Worm (Caenorhabditis elegans) whole organism, L3 larva: ENCODE results near the gene slfl-4.
"Not testable (repeated sequence)": the region's sequence is repeated elsewhere in the genome, so short reads cannot be mapped to it uniquely, and the experiment has no call there.

Experiments used
- R02D3.7 ChIP-seq: fragments of 150-350 bp; optimal IDR thresholded peaks from 2 replicates; lab custom pipeline; 2014; ENCODE audit warnings: missing biosample characterization, missing genetic modification characterization
- ZK546.5 ChIP-seq: sonication (generic microtip); optimal IDR thresholded peaks from 2 replicates; lab custom pipeline; 2017; ENCODE audit warnings: missing biosample characterization, missing genetic modification characterization
- aly-2 ChIP-seq: fragments of 150-350 bp; optimal IDR thresholded peaks from 2 replicates; lab custom pipeline; 2014; ENCODE audit warnings: missing biosample characterization, missing genetic modification characterization
- ama-1 ChIP-seq: fragments of 150-350 bp; optimal IDR thresholded peaks from 2 replicates; lab custom pipeline; 2018
- ceh-16 ChIP-seq: sonication (generic microtip); optimal IDR thresholded peaks from 2 replicates; lab custom pipeline; 2017; ENCODE audit warnings: missing biosample characterization, missing genetic modification characterization
- ceh-28 ChIP-seq: fragments of 150-350 bp; optimal IDR thresholded peaks from 2 replicates; lab custom pipeline; 2014; ENCODE audit warnings: missing biosample characterization, missing genetic modification reagents, missing genetic modification characterization
- ceh-82 ChIP-seq: fragments of 150-350 bp; optimal IDR thresholded peaks from 2 replicates; lab custom pipeline; 2014; ENCODE audit warnings: missing biosample characterization, missing genetic modification characterization
- ceh-9 ChIP-seq: sonication (generic microtip); optimal IDR thresholded peaks from 2 replicates; lab custom pipeline; 2018; ENCODE audit warnings: missing biosample characterization, missing genetic modification characterization
- daf-12 ChIP-seq: fragments of 150-350 bp; optimal IDR thresholded peaks from 2 replicates; lab custom pipeline; 2014; ENCODE audit warnings: missing biosample characterization, missing genetic modification reagents, missing genetic modification characterization
- egl-27 ChIP-seq: sonication (generic microtip); optimal IDR thresholded peaks from 4 replicates; lab custom pipeline; 2017; ENCODE audit warnings: missing biosample characterization, missing genetic modification reagents, missing genetic modification characterization
- egl-5 ChIP-seq: fragments of 150-350 bp; optimal IDR thresholded peaks from 2 replicates; lab custom pipeline; 2017; ENCODE audit warnings: missing biosample characterization, missing genetic modification reagents, missing genetic modification characterization, inconsistent platforms
- elt-2 ChIP-seq: sonication (generic microtip); optimal IDR thresholded peaks from 2 replicates; lab custom pipeline; 2016; ENCODE audit warnings: missing genetic modification reagents, mild to moderate bottlenecking, missing genetic modification characterization, missing compliant biosample characterization
- eor-1 ChIP-seq, 2 experiments: fragments of 150-350 bp; optimal IDR thresholded peaks; 2 replicates each; lab custom pipeline; 2014 to 2018; ENCODE audit warnings: missing biosample characterization in 2 of 2, missing genetic modification characterization in 2 of 2
- fkh-2 ChIP-seq: fragments of 150-350 bp; optimal IDR thresholded peaks from 2 replicates; lab custom pipeline; 2014; ENCODE audit warnings: missing biosample characterization, missing genetic modification reagents, missing genetic modification characterization
- fos-1 ChIP-seq: fragments of 150-350 bp; optimal IDR thresholded peaks from 2 replicates; lab custom pipeline; 2014; ENCODE audit warnings: missing biosample characterization, missing genetic modification characterization
- hmg-11 ChIP-seq: sonication (generic microtip); optimal IDR thresholded peaks from 2 replicates; lab custom pipeline; 2016; ENCODE audit warnings: missing genetic modification characterization, missing compliant biosample characterization
- mml-1 ChIP-seq: fragments of 150-350 bp; sonication (generic microtip); optimal IDR thresholded peaks from 3 replicates; lab custom pipeline; 2014; ENCODE audit warnings: missing biosample characterization, missing genetic modification characterization
- nhr-12 ChIP-seq: fragments of 150-350 bp; optimal IDR thresholded peaks from 2 replicates; lab custom pipeline; 2014; ENCODE audit warnings: missing biosample characterization, missing genetic modification characterization
- nhr-23 ChIP-seq: fragments of 150-350 bp; optimal IDR thresholded peaks from 2 replicates; lab custom pipeline; 2014; ENCODE audit warnings: missing biosample characterization, missing genetic modification reagents, missing genetic modification characterization
- nhr-25 ChIP-seq: sonication (generic microtip); optimal IDR thresholded peaks from 2 replicates; lab custom pipeline; 2017; ENCODE audit warnings: missing biosample characterization, missing genetic modification characterization
- nhr-43 ChIP-seq: sonication (generic microtip); optimal IDR thresholded peaks from 2 replicates; lab custom pipeline; 2016; ENCODE audit warnings: mild to moderate bottlenecking, missing genetic modification characterization, missing compliant biosample characterization; ENCODE audit not compliant: poor library complexity, severe bottlenecking
- nhr-67 ChIP-seq: fragments of 150-350 bp; optimal IDR thresholded peaks from 2 replicates; lab custom pipeline; 2014; ENCODE audit warnings: missing biosample characterization, missing genetic modification characterization
- nhr-76 ChIP-seq: fragments of 150-350 bp; sonication (generic microtip); optimal IDR thresholded peaks from 5 replicates; lab custom pipeline; 2014; ENCODE audit warnings: missing biosample characterization, missing genetic modification characterization
- nhr-77 ChIP-seq: fragments of 150-350 bp; optimal IDR thresholded peaks from 2 replicates; lab custom pipeline; 2014; ENCODE audit warnings: missing biosample characterization, missing genetic modification characterization
- pqm-1 ChIP-seq: fragments of 150-350 bp; optimal IDR thresholded peaks from 2 replicates; lab custom pipeline; 2017; ENCODE audit warnings: missing biosample characterization, missing genetic modification characterization, inconsistent platforms
- snpc-4 ChIP-seq: fragments of 150-350 bp; optimal IDR thresholded peaks from 2 replicates; lab custom pipeline; 2014; ENCODE audit warnings: missing biosample characterization, missing genetic modification characterization
- unc-39 ChIP-seq: sonication (generic microtip); optimal IDR thresholded peaks from 4 replicates; lab custom pipeline; 2017; ENCODE audit warnings: missing biosample characterization, missing genetic modification characterization
- unc-62 ChIP-seq: fragments of 150-350 bp; sonication (generic microtip); optimal IDR thresholded peaks from 4 replicates; lab custom pipeline; 2014; ENCODE audit warnings: missing biosample characterization, missing genetic modification reagents, missing genetic modification characterization
- ztf-4 ChIP-seq: fragments of 150-350 bp; optimal IDR thresholded peaks from 2 replicates; lab custom pipeline; 2014; ENCODE audit warnings: missing biosample characterization, missing genetic modification characterization

Gene slfl-4

ce11 chrIV:5303030-5303429 is 28.7 kb downstream of the slfl-4 start, which contains the start of gene ZK354.7:
Gene ZK354.7 (minus strand): TSS chrIV:5303130.
- TF ChIP-seq aly-2 (tag; lab: Kevin White, UChicago): no peak
- no peak for TF ChIP-seq ama-1 (lab: Kevin White, UChicago)
- TF ChIP-seq ZK546.5 (tag; lab: Kevin White, UChicago): no peak
- no peak for TF ChIP-seq eor-1 (tag; optimal IDR thresholded peaks at IDR 0.05; lab: Kevin White, UChicago)
- no peak for TF ChIP-seq daf-12
- no peak for TF ChIP-seq pqm-1 (tag; lab: Kevin White, UChicago)
- no peak for TF ChIP-seq nhr-76 (tag; lab: Kevin White, UChicago)
- TF ChIP-seq unc-62 (GFP tag; lab: Kevin White, UChicago): no peak
- TF ChIP-seq ceh-82 (tag; lab: Kevin White, UChicago): no peak
- no peak for TF ChIP-seq ztf-4
- TF ChIP-seq nhr-77 (tag; lab: Kevin White, UChicago): no peak
- TF ChIP-seq nhr-25: no peak
- no peak for TF ChIP-seq unc-39 (tag; lab: Kevin White, UChicago)

ce11 chrIV:5306040-5306439 is 31.7 kb downstream of the slfl-4 start, which contains the start of gene ZK354.8:
Gene ZK354.8 (minus strand): TSS chrIV:5306140.
- TF ChIP-seq fkh-2 (tag; lab: Kevin White, UChicago) (no peak), unc-39 (tag; lab: Kevin White, UChicago) (no peak), snpc-4 (tag; lab: Kevin White, UChicago) (no peak)
- TF ChIP-seq, all 47 proteins: peak for 0

ce11 chrIV:5308046-5308643 is 33.8 kb downstream of the slfl-4 start, which contains the start of the genes ZK354.9 and msp-58:
Gene ZK354.9 (minus strand): TSS chrIV:5308146.
Gene msp-58 (plus strand): TSS chrIV:5308593.
- TF ChIP-seq snpc-4 (tag; lab: Kevin White, UChicago); ceh-9 (tag; lab: Kevin White, UChicago); nhr-67: not testable (repeated sequence)

ce11 chrIV:5309742-5310141 is 35.4 kb downstream of the slfl-4 start, which contains the start of gene ZK354.3:
Gene ZK354.3 (plus strand): TSS chrIV:5310042.
- no peak for TF ChIP-seq snpc-4 (tag; lab: Kevin White, UChicago)
- no peak for TF ChIP-seq ceh-28 (tag; lab: Kevin White, UChicago)
- TF ChIP-seq unc-39 (tag; lab: Kevin White, UChicago): no peak
- no peak for TF ChIP-seq nhr-25
- TF ChIP-seq aly-2 (tag; lab: Kevin White, UChicago): no peak
- no peak for TF ChIP-seq hmg-11 (tag; lab: Kevin White, UChicago)
- no peak for TF ChIP-seq nhr-12
- no peak for TF ChIP-seq R02D3.7 (tag; lab: Kevin White, UChicago)
- TF ChIP-seq mml-1 (tag; lab: Kevin White, UChicago): no peak
- TF ChIP-seq, all 47 proteins: peak for 0

ce11 chrIV:5313011-5313410 is 38.7 kb downstream of the slfl-4 start, which contains the start of the genes msp-59 and ZK354.2:
Gene msp-59 (minus strand): TSS chrIV:5313111.
Gene ZK354.2 (plus strand): TSS chrIV:5313405.
- TF ChIP-seq egl-27; nhr-43 (tag; lab: Kevin White, UChicago); mml-1 (tag; lab: Kevin White, UChicago): not testable (repeated sequence)
- TF ChIP-seq, all 47 proteins: peak for 0; not testable (repeated sequence) for 47

ce11 chrIV:5316223-5316622 is 41.9 kb downstream of the slfl-4 start, which contains the start of gene msp-65:
Gene msp-65 (plus strand): TSS chrIV:5316523.
- TF ChIP-seq snpc-4 (tag; lab: Kevin White, UChicago); ceh-82 (tag; lab: Kevin White, UChicago); eor-1 (tag; optimal IDR thresholded peaks at IDR 0.05; lab: Kevin White, UChicago): not testable (repeated sequence)

- TF ChIP-seq nhr-25 (peak; percentile 35), fkh-2 (tag; lab: Kevin White, UChicago) (no peak), fos-1 (peak; percentile 7), ceh-16 (tag; lab: Kevin White, UChicago) (no peak), hmg-11 (tag; lab: Kevin White, UChicago) (no peak), elt-2 (tag; lab: Kevin White, UChicago) (peak; percentile 24), snpc-4 (tag; lab: Kevin White, UChicago) (peak; percentile 95), egl-5 (tag; lab: Kevin White, UChicago) (no peak), nhr-23 (peak; percentile 37), ceh-28 (tag; lab: Kevin White, UChicago) (peak; percentile 24), nhr-43 (tag; lab: Kevin White, UChicago) (peak; percentile 54)
- TF ChIP-seq, all 47 proteins: peak for 7
These were observed 42.8 kb downstream of the slfl-4 start for ce11 chrIV:5317106-5317505.
